Worm (Caenorhabditis elegans) whole organism, young adult: Measurements from ENCODE around the gene C50B8.4.
A peak's percentile ranks its signal among the peaks of the same experiment; 100 is the strongest.

Source experiments
- hrde-1 ChIP-seq: sonication (generic microtip); optimal IDR thresholded peaks from 2 replicates; lab custom pipeline; 2016; ENCODE audit warnings: missing genetic modification characterization, mild to moderate bottlenecking, missing compliant biosample characterization, moderate library complexity, missing genotype, missing genetic modification reagents, borderline replicate concordance
- let-526 ChIP-seq: fragments of 200-800 bp; sonication (Bioruptor generic); IDR thresholded peaks from 2 replicates; pipeline ENCODE4 v1.3.6; 2022; ENCODE audit warnings: missing genetic modification reagents, missing genetic modification characterization, missing compliant biosample characterization
- madf-6 ChIP-seq: fragments of 200-800 bp; sonication (Bioruptor generic); IDR thresholded peaks from 2 replicates; pipeline ENCODE4 v1.3.6; 2022; ENCODE audit warnings: missing genetic modification reagents, missing genetic modification characterization, missing compliant biosample characterization
- ztf-18 ChIP-seq: sonication (generic microtip); optimal IDR thresholded peaks from 2 replicates; lab custom pipeline; 2016; ENCODE audit warnings: missing genotype, mild to moderate bottlenecking, missing genetic modification characterization, missing compliant biosample characterization

ce11 chrV:13551601-13552000 is 20.2 kb upstream of the C50B8.4 start, which contains the start of the genes C56A3.4 and C56A3.5:
- TF ChIP-seq ztf-18 (no peak), let-526 (GFP tag; lab: Robert Waterston, UW) (peak; percentile 63; the same call in 1 of the 2 replicates), madf-6 (GFP tag; lab: Robert Waterston, UW) (no peak), hrde-1 (no peak)
